Worm (Caenorhabditis elegans) whole organism, L1 larva: ENCODE results near the gene Y50D7A.1.

Experiments
- alr-1 ChIP-seq: fragments of 200-800 bp; sonication (Bioruptor generic); optimal IDR thresholded peaks from 2 replicates; lab custom pipeline; 2018; ENCODE audit warnings: borderline replicate concordance, mild to moderate bottlenecking, missing genetic modification characterization, missing compliant biosample characterization
- ets-5 ChIP-seq: fragments of 200-800 bp; sonication (Bioruptor generic); IDR thresholded peaks from 2 replicates; pipeline ENCODE4 v1.3.6; 2022; ENCODE audit warnings: missing genetic modification characterization, missing compliant biosample characterization
- jun-1 ChIP-seq: fragments of 150-350 bp; optimal IDR thresholded peaks from 2 replicates; lab custom pipeline; 2014; ENCODE audit warnings: missing biosample characterization, missing genetic modification reagents, missing genetic modification characterization
- lin-39 ChIP-seq: fragments of 150-350 bp; optimal IDR thresholded peaks from 2 replicates; lab custom pipeline; 2014; ENCODE audit warnings: missing biosample characterization, missing genetic modification reagents, missing genetic modification characterization
- lsy-2 ChIP-seq, 2 experiments: fragments of 150-350 bp; optimal IDR thresholded peaks; 2 replicates each; lab custom pipeline; 2014; ENCODE audit warnings: missing biosample characterization in 2 of 2, missing genetic modification characterization in 2 of 2
- nhr-11 ChIP-seq: fragments of 150-350 bp; optimal IDR thresholded peaks from 2 replicates; lab custom pipeline; 2014; ENCODE audit warnings: missing biosample characterization, missing genetic modification characterization
- nhr-237 ChIP-seq: fragments of 150-350 bp; optimal IDR thresholded peaks from 2 replicates; lab custom pipeline; 2014; ENCODE audit warnings: missing biosample characterization, missing genetic modification characterization
- nhr-77 ChIP-seq: fragments of 150-350 bp; optimal IDR thresholded peaks from 2 replicates; lab custom pipeline; 2014; ENCODE audit warnings: missing biosample characterization, missing genetic modification characterization
- snpc-4 ChIP-seq: fragments of 150-350 bp; optimal IDR thresholded peaks from 2 replicates; lab custom pipeline; 2014; ENCODE audit warnings: missing biosample characterization, missing genetic modification characterization

ce11 chrIII:304564-304963 is 12.1 kb downstream of the Y50D7A.1 start:
- TF ChIP-seq nhr-237 (no peak), snpc-4 (tag; lab: Kevin White, UChicago) (no peak), ets-5 (GFP tag; lab: Robert Waterston, UW) (no peak), nhr-77 (no peak), jun-1 (tag; lab: Kevin White, UChicago) (no peak), nhr-11 (no peak), lsy-2 (tag; optimal IDR thresholded peaks at IDR 0.05; lab: Kevin White, UChicago) (no peak), lin-39 (tag; lab: Kevin White, UChicago) (no peak), alr-1 (tag; lab: Kevin White, UChicago) (no peak)
